Worm (Caenorhabditis elegans): Measurements from ENCODE around the gene Y41D4B.4.

DNA sequence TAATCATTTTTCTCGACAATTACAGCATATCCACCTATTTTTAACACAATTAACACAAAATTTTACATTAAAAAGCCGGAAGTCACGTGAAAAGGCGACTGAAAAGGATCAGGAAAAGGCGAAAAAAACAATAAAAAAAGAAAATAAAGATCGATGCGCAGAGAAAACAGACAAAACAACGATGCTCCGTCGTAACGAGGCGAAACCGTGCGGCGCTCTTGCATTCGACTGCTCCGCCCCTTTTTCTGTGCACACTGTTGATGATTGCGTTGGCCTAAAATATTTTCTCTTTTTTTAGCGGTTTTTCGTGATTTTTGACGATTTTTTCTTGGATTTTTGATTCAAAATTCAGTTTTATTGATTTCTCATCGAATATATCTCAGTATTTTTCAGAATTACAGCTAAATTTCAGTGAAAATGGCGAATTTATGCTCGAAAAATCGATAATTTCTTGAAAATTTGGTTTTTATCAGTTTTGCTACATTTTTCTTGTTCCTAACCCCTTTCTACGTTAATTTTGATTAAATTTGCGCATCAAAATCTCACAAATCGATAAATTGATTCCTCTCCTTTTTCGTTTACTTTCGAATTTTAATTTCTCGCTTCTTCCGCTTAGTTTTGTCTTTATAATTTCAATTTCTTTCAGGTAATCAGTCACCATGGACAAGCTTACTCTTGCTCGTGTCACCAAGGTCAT is 717 bp upstream of the Y41D4B.4 start, which contains the start of gene rps-28:
- TF ChIP-seq W03F9.2 (tag; optimal IDR thresholded peaks at IDR 0.05) (peak; percentile 98), him-1 (tag; optimal IDR thresholded peaks at IDR 0.05) (peak; percentile 94), dao-5 (tag; optimal IDR thresholded peaks at IDR 0.05) (no peak)

Data from whole organism, L4/young adult.